Worm (Caenorhabditis elegans) whole organism, early embryonic: ENCODE results near the gene D1054.8.

Experiments
- F13C5.2 ChIP-seq: sonication (generic microtip); optimal IDR thresholded peaks from 2 replicates; lab custom pipeline; 2017; ENCODE audit warnings: mild to moderate bottlenecking, missing genetic modification characterization, inconsistent platforms, missing compliant biosample characterization
- aly-1 ChIP-seq: sonication (generic microtip); optimal IDR thresholded peaks from 2 replicates; lab custom pipeline; 2016; ENCODE audit warnings: missing genetic modification characterization, missing compliant biosample characterization
- ceh-13 ChIP-seq: fragments of 200-800 bp; sonication (Bioruptor generic); optimal IDR thresholded peaks from 2 replicates; lab custom pipeline; 2018; ENCODE audit warnings: mild to moderate bottlenecking, missing genetic modification characterization, missing compliant biosample characterization
- ceh-36 ChIP-seq: sonication (generic microtip); optimal IDR thresholded peaks from 2 replicates; lab custom pipeline; 2016; ENCODE audit warnings: missing genetic modification characterization, inconsistent platforms, missing compliant biosample characterization
- hmbx-1 ChIP-seq: sonication (generic microtip); optimal IDR thresholded peaks from 2 replicates; lab custom pipeline; 2016; ENCODE audit warnings: mild to moderate bottlenecking, missing genetic modification characterization, missing compliant biosample characterization
- pes-1 ChIP-seq: fragments of 200-800 bp; sonication (Bioruptor generic); IDR thresholded peaks from 2 replicates; pipeline ENCODE4 v1.3.6; 2022; ENCODE audit warnings: missing genetic modification reagents, missing genetic modification characterization, missing compliant biosample characterization
- scrt-1 ChIP-seq: fragments of 200-800 bp; sonication (Bioruptor generic); IDR thresholded peaks from 2 replicates; pipeline ENCODE4 v1.3.6; 2022; ENCODE audit warnings: missing genetic modification characterization, missing compliant biosample characterization

Gene D1054.8

DNA sequence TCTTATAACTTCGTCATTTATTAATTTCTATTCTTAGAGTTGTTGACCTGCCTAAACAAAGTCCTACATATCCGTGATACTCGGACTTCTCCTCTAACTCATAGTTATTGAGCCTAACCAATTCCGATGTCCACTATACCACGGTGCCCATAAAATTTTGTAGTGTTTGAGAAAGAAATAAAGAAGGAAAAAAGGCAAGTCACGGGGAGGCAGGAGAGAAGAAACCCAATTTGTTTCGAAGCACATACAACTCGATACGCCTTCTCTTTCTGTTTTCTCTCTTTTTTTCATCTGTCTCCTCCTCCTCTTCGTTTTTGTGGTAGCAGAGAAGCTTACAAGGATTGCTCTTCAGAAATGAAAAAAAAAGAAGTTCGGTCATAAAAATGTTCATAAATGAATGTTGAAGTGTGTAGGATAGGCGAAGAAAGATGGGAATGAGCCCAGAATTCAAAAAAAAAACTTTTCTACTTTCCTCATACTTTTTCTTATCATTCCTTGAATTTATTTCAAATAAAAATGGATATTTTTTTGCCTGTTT, 50.6 kb downstream of the D1054.8 start:
- TF ChIP-seq scrt-1 (GFP tag; lab: Robert Waterston, UW) (no peak), ceh-36 (tag; lab: Kevin White, UChicago) (no peak), ceh-13 (GFP tag; lab: Kevin White, UChicago) (no peak), pes-1 (GFP tag; lab: Robert Waterston, UW) (no peak), F13C5.2 (no peak), hmbx-1 (no peak), aly-1 (tag; lab: Kevin White, UChicago) (no peak)
